Fruit fly (Drosophila melanogaster) whole organism, prepupa: ENCODE measurements around the gene CG14074.

Experiments used
- Blimp-1 ChIP-seq: fragments of 200-800 bp; sonication (Bioruptor generic); optimal IDR thresholded peaks from 3 replicates; lab custom pipeline; 2017; ENCODE audit warnings: missing biosample characterization, missing genetic modification characterization, mild to moderate bottlenecking, moderate library complexity, missing genetic modification reagents
- CG10669 ChIP-seq: fragments of 200-800 bp; sonication (Bioruptor generic); optimal IDR thresholded peaks from 3 replicates; lab custom pipeline; 2018; ENCODE audit warnings: missing biosample characterization, mild to moderate bottlenecking, missing genetic modification characterization, moderate library complexity
- CG11294 ChIP-seq: fragments of 200-800 bp; sonication (Bioruptor generic); IDR thresholded peaks from 2 replicates; pipeline ENCODE4 v1.3.6; 2022; ENCODE audit warnings: missing biosample characterization, missing genetic modification characterization
- CG11762 ChIP-seq: fragments of 200-800 bp; sonication (Bioruptor generic); optimal IDR thresholded peaks from 3 replicates; lab custom pipeline; 2016; ENCODE audit warnings: missing biosample characterization, missing genetic modification characterization; ENCODE audit not compliant: insufficient read depth
- CG11902 ChIP-seq: fragments of 200-800 bp; sonication (Bioruptor generic); optimal IDR thresholded peaks from 3 replicates; lab custom pipeline; 2016; ENCODE audit warnings: missing biosample characterization, missing genetic modification characterization
- CG15336 ChIP-seq: fragments of 200-800 bp; sonication (Bioruptor generic); IDR thresholded peaks from 2 replicates; pipeline ENCODE4 v1.3.6; 2022; ENCODE audit warnings: missing biosample characterization, missing genetic modification characterization
- CG1621 ChIP-seq: fragments of 200-800 bp; sonication (Bioruptor generic); optimal IDR thresholded peaks from 3 replicates; lab custom pipeline; 2018; ENCODE audit warnings: missing biosample characterization, mild to moderate bottlenecking, missing genetic modification characterization
- CG3032 ChIP-seq: fragments of 200-800 bp; optimal IDR thresholded peaks from 2 replicates; lab custom pipeline; 2019; ENCODE audit warnings: missing biosample characterization, mild to moderate bottlenecking, missing genetic modification characterization, moderate library complexity
- CG31627 ChIP-seq: fragments of 200-800 bp; sonication (Bioruptor generic); optimal IDR thresholded peaks from 3 replicates; lab custom pipeline; 2016; ENCODE audit warnings: missing biosample characterization, missing genetic modification characterization
- CG34406 ChIP-seq: fragments of 200-800 bp; sonication (Bioruptor generic); optimal IDR thresholded peaks from 3 replicates; lab custom pipeline; 2016; ENCODE audit warnings: missing biosample characterization, missing genetic modification characterization
- CG3919 ChIP-seq: fragments of 200-800 bp; sonication (Bioruptor generic); optimal IDR thresholded peaks from 3 replicates; lab custom pipeline; 2016; ENCODE audit warnings: missing biosample characterization, missing genetic modification characterization
- CG4318 ChIP-seq: fragments of 200-800 bp; sonication (Bioruptor generic); optimal IDR thresholded peaks from 3 replicates; lab custom pipeline; 2017; ENCODE audit warnings: missing biosample characterization, mild to moderate bottlenecking, missing genetic modification characterization
- CG6163 ChIP-seq: fragments of 200-800 bp; sonication (Bioruptor generic); IDR thresholded peaks from 3 replicates; pipeline ENCODE4 v1.3.6; 2022; ENCODE audit warnings: missing biosample characterization, missing genetic modification characterization
- CG6276 ChIP-seq: fragments of 200-800 bp; sonication (Bioruptor generic); optimal IDR thresholded peaks from 2 replicates; lab custom pipeline; 2017; ENCODE audit warnings: missing biosample characterization, mild to moderate bottlenecking, missing genetic modification characterization
- CG6792 ChIP-seq: fragments of 200-800 bp; sonication (Bioruptor generic); optimal IDR thresholded peaks from 3 replicates; lab custom pipeline; 2016; ENCODE audit warnings: missing biosample characterization, missing genetic modification characterization
- CG6808 ChIP-seq: fragments of 200-800 bp; sonication (Bioruptor generic); optimal IDR thresholded peaks from 3 replicates; lab custom pipeline; 2017; ENCODE audit warnings: missing biosample characterization, missing genetic modification characterization, mild to moderate bottlenecking, moderate library complexity, missing genetic modification reagents
- CG6854 ChIP-seq: fragments of 200-800 bp; sonication (Bioruptor generic); optimal IDR thresholded peaks from 2 replicates; lab custom pipeline; 2017; ENCODE audit warnings: missing biosample characterization, mild to moderate bottlenecking, missing genetic modification characterization
- CG7368 ChIP-seq: fragments of 200-800 bp; sonication (Bioruptor generic); optimal IDR thresholded peaks from 3 replicates; lab custom pipeline; 2016; ENCODE audit warnings: missing biosample characterization, missing genetic modification characterization
- Eip75B ChIP-seq: fragments of 200-800 bp; sonication (Bioruptor generic); optimal IDR thresholded peaks from 3 replicates; lab custom pipeline; 2016; ENCODE audit warnings: missing biosample characterization, missing genetic modification characterization
- Eip78C ChIP-seq: fragments of 200-800 bp; sonication (Bioruptor generic); peaks from one replicate; lab custom pipeline; 2016; ENCODE audit warnings: missing biosample characterization, missing genetic modification characterization
- Eip93F ChIP-seq: fragments of 200-800 bp; sonication (Bioruptor generic); optimal IDR thresholded peaks from 2 replicates; lab custom pipeline; 2016; ENCODE audit warnings: missing biosample characterization, mild to moderate bottlenecking, missing genetic modification characterization
- Ets21C ChIP-seq: fragments of 200-800 bp; sonication (Bioruptor generic); optimal IDR thresholded peaks from 3 replicates; lab custom pipeline; 2016; ENCODE audit warnings: missing biosample characterization, missing genetic modification characterization
- Ets96B ChIP-seq: fragments of 200-800 bp; optimal IDR thresholded peaks from 2 replicates; lab custom pipeline; 2019; ENCODE audit warnings: missing biosample characterization, mild to moderate bottlenecking, missing genetic modification characterization, moderate library complexity
- Gug ChIP-seq: fragments of 200-800 bp; sonication (Bioruptor generic); IDR thresholded peaks from 2 replicates; pipeline ENCODE4 v1.3.6; 2022; ENCODE audit warnings: missing biosample characterization, missing genetic modification characterization
- Hr38 ChIP-seq: sonication (Bioruptor generic); optimal IDR thresholded peaks from 2 replicates; lab custom pipeline; 2016; ENCODE audit warnings: missing biosample characterization, missing genetic modification characterization
- Hr39 ChIP-seq: fragments of 200-800 bp; sonication (Bioruptor generic); optimal IDR thresholded peaks from 2 replicates; lab custom pipeline; 2016; ENCODE audit warnings: missing biosample characterization, missing genetic modification characterization
- Lpt ChIP-seq: fragments of 200-800 bp; sonication (Bioruptor generic); optimal IDR thresholded peaks from 3 replicates; lab custom pipeline; 2016; ENCODE audit warnings: missing biosample characterization, missing genetic modification characterization
- Met ChIP-seq: fragments of 200-800 bp; sonication (Bioruptor generic); optimal IDR thresholded peaks from 3 replicates; lab custom pipeline; 2016; ENCODE audit warnings: missing biosample characterization, missing genetic modification characterization
- OdsH ChIP-seq: fragments of 200-800 bp; sonication (Bioruptor generic); optimal IDR thresholded peaks from 3 replicates; lab custom pipeline; 2016; ENCODE audit warnings: missing biosample characterization, missing genetic modification characterization
- Smox ChIP-seq: fragments of 200-800 bp; sonication (Bioruptor generic); optimal IDR thresholded peaks from 3 replicates; lab custom pipeline; 2016; ENCODE audit warnings: missing biosample characterization, missing genetic modification characterization
- Sox102F ChIP-seq: fragments of 200-800 bp; sonication (Bioruptor generic); optimal IDR thresholded peaks from 2 replicates; lab custom pipeline; 2016; ENCODE audit warnings: missing biosample characterization, mild to moderate bottlenecking, missing genetic modification characterization
- Sox14 ChIP-seq: fragments of 200-800 bp; sonication (Bioruptor generic); optimal IDR thresholded peaks from 3 replicates; lab custom pipeline; 2016; ENCODE audit warnings: missing biosample characterization, missing genetic modification characterization
- Sox15 ChIP-seq: fragments of 200-800 bp; sonication (Bioruptor generic); optimal IDR thresholded peaks from 3 replicates; lab custom pipeline; 2016; ENCODE audit warnings: missing biosample characterization, missing genetic modification characterization
- achi ChIP-seq: fragments of 200-800 bp; sonication (Bioruptor generic); optimal IDR thresholded peaks from 3 replicates; lab custom pipeline; 2016; ENCODE audit warnings: missing biosample characterization, missing genetic modification characterization
- acj6 ChIP-seq: fragments of 200-800 bp; sonication (Bioruptor generic); optimal IDR thresholded peaks from 3 replicates; lab custom pipeline; 2016; ENCODE audit warnings: missing biosample characterization, missing genetic modification characterization
- cyc ChIP-seq: fragments of 200-800 bp; sonication (Bioruptor generic); optimal IDR thresholded peaks from 3 replicates; lab custom pipeline; 2016; ENCODE audit warnings: missing biosample characterization, missing genetic modification characterization
- dac ChIP-seq: fragments of 200-800 bp; sonication (Bioruptor generic); optimal IDR thresholded peaks from 2 replicates; lab custom pipeline; 2017; ENCODE audit warnings: missing biosample characterization, mild to moderate bottlenecking, missing genetic modification characterization
- eg ChIP-seq: fragments of 200-800 bp; sonication (Bioruptor generic); IDR thresholded peaks from 3 replicates; pipeline ENCODE4 v1.3.6; 2022; ENCODE audit warnings: missing biosample characterization, missing genetic modification characterization
- fd59A ChIP-seq: fragments of 200-800 bp; sonication (Bioruptor generic); optimal IDR thresholded peaks from 2 replicates; lab custom pipeline; 2017; ENCODE audit warnings: missing biosample characterization, mild to moderate bottlenecking, missing genetic modification characterization, missing genetic modification reagents
- fd85E ChIP-seq: fragments of 200-800 bp; sonication (Bioruptor generic); optimal IDR thresholded peaks from 3 replicates; lab custom pipeline; 2016; ENCODE audit warnings: missing biosample characterization, missing genetic modification characterization
- fkh ChIP-seq: fragments of 200-800 bp; sonication (Bioruptor generic); optimal IDR thresholded peaks from 3 replicates; lab custom pipeline; 2017; ENCODE audit warnings: missing biosample characterization, mild to moderate bottlenecking, missing genetic modification characterization, moderate library complexity
- lz ChIP-seq: fragments of 200-800 bp; sonication (Bioruptor generic); optimal IDR thresholded peaks from 3 replicates; lab custom pipeline; 2016; ENCODE audit warnings: missing biosample characterization, missing genetic modification characterization
- net ChIP-seq: fragments of 200-800 bp; sonication (Bioruptor generic); optimal IDR thresholded peaks from 3 replicates; lab custom pipeline; 2016; ENCODE audit warnings: missing biosample characterization, missing genetic modification characterization
- pdm3 ChIP-seq: fragments of 200-800 bp; sonication (Bioruptor generic); optimal IDR thresholded peaks from 3 replicates; lab custom pipeline; 2016; ENCODE audit warnings: missing biosample characterization, missing genetic modification characterization
- salr ChIP-seq, 2 experiments: fragments of 200-800 bp; sonication (Bioruptor generic); optimal IDR thresholded peaks; 3 replicates each; lab custom pipeline; 2016 to 2018; ENCODE audit warnings: missing biosample characterization in 2 of 2, missing genetic modification characterization in 2 of 2, mild to moderate bottlenecking in 1 of 2
- spab ChIP-seq: fragments of 200-800 bp; sonication (Bioruptor generic); optimal IDR thresholded peaks from 2 replicates; lab custom pipeline; 2017; ENCODE audit warnings: missing biosample characterization, mild to moderate bottlenecking, missing genetic modification characterization, missing genetic modification reagents
- ss ChIP-seq, 2 experiments: fragments of 200-800 bp; sonication (Bioruptor generic); optimal IDR thresholded peaks; 2 replicates in 1 of 2; 3 replicates in 1 of 2; lab custom pipeline; 2017 to 2018; ENCODE audit warnings: mild to moderate bottlenecking in 2 of 2, missing biosample characterization in 2 of 2, missing genetic modification characterization in 2 of 2, moderate library complexity in 1 of 2
- svp ChIP-seq: fragments of 200-800 bp; sonication (Bioruptor generic); peaks from one replicate; lab custom pipeline; 2016; ENCODE audit warnings: missing biosample characterization, missing genetic modification characterization
- topi ChIP-seq: fragments of 200-800 bp; sonication (Bioruptor generic); optimal IDR thresholded peaks from 3 replicates; lab custom pipeline; 2016; ENCODE audit warnings: missing biosample characterization, missing genetic modification characterization
- vri ChIP-seq: fragments of 200-800 bp; sonication (Bioruptor generic); optimal IDR thresholded peaks from 3 replicates; lab custom pipeline; 2016; ENCODE audit warnings: missing biosample characterization, mild to moderate bottlenecking, missing genetic modification characterization

Gene CG14074

DNA sequence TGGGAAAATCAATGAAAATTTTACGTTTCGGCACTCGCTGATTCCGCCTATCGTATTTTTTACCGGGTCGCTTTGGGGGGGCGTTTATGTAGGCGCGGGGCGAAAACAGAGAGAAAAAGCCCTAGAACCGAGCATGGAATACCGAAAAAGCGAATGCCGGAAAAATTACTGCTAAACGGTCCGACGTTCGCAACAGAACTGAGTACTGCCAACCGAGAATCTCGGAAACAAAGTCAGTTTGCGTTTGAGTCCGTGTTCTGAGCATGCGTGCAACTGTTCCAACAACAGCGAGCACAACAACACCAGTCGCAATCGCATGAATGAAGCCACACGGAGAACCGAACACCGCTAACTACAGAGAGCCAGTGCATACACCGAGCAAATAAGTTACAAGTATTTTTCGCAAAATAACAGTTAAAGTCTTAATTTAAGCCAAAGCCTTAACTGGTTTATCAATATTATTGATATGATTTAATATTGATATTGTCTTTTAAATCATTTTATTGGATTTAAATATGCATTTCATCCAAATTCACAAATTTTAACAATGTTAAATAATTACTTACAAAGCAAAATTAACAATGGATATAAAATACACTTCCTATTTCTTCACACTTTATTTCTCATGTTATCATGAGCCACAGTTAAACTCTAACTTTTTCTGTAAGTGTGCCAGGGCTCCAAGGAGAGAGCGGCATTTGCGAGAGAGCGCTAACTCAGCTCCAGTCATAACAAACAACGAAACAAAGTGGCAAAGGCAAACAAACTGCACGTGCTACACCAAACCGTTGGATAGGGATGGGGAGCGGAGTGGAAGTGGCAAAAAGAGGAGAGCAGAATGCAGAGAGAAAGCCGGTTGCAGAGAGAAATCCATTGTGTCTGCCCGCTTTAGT, 24.5 kb downstream of the CG14074 start, which contains the start of gene CG3961:
CG3961 (minus strand) TSS at position 201 of the 893 bp plus-strand sequence.
- TF ChIP-seq CG34406 (GFP tag; lab: Kevin White, UChicago) (peak; percentile 99), achi (peak; percentile 98), CG6854 (GFP tag; lab: Kevin White, UChicago) (peak; percentile 94), Sox102F (GFP tag; lab: Kevin White, UChicago) (peak; percentile 97), acj6 (GFP tag; lab: Kevin White, UChicago) (peak; percentile 99), CG6163 (peak; percentile 89), Smox (GFP tag; lab: Kevin White, UChicago) (peak; percentile 98), net (peak; percentile 99), Ets96B (peak; percentile 99), Lpt (GFP tag; lab: Kevin White, UChicago) (peak; percentile 98), Eip78C (GFP tag; lab: Kevin White, UChicago) (peak; percentile 100), OdsH (GFP tag; lab: Kevin White, UChicago) (peak; percentile 99), CG6808 (peak; percentile 99), Gug (GFP tag; lab: Robert Waterston, UW) (peak; percentile 94), CG11762 (GFP tag; lab: Kevin White, UChicago) (peak; percentile 98), CG15336 (GFP tag; lab: Robert Waterston, UW) (peak; percentile 98), CG11902 (GFP tag; lab: Kevin White, UChicago) (peak; percentile 93), svp (GFP tag; lab: Kevin White, UChicago) (peak; percentile 98), CG4318 (GFP tag; lab: Kevin White, UChicago) (peak; percentile 98), Hr38 (GFP tag; lab: Kevin White, UChicago) (no peak), topi (GFP tag; lab: Kevin White, UChicago) (peak; percentile 98), CG6792 (GFP tag; lab: Kevin White, UChicago) (peak; percentile 99), Met (GFP tag; lab: Kevin White, UChicago) (peak; percentile 98), CG3919 (GFP tag; lab: Kevin White, UChicago) (peak; percentile 99), Ets21C (peak; percentile 91), CG7368 (GFP tag; lab: Kevin White, UChicago) (peak; percentile 97), fkh (GFP tag; lab: Kevin White, UChicago) (peak; percentile 85), fd59A (GFP tag; lab: Kevin White, UChicago) (peak; percentile 99), vri (GFP tag; lab: Kevin White, UChicago) (peak; percentile 89), Sox15 (peak; percentile 98), CG10669 (GFP tag; lab: Kevin White, UChicago) (peak; percentile 98), Eip75B (GFP tag; lab: Kevin White, UChicago) (peak; percentile 98), lz (peak; percentile 98), cyc (GFP tag; lab: Kevin White, UChicago) (peak; percentile 96), CG1621 (tag; lab: Kevin White, UChicago) (peak; percentile 94), CG31627 (GFP tag; lab: Kevin White, UChicago) (peak; percentile 96), salr (GFP tag; optimal IDR thresholded peaks at IDR 0.05; lab: Kevin White, UChicago) (peak; percentile 85 to 100), Sox14 (GFP tag; lab: Kevin White, UChicago) (peak; percentile 97), pdm3 (GFP tag; lab: Kevin White, UChicago) (peak; percentile 98), dac (GFP tag; lab: Kevin White, UChicago) (peak; percentile 94), CG6276 (GFP tag; lab: Kevin White, UChicago) (peak; percentile 98), CG3032 (tag; lab: Kevin White, UChicago) (peak; percentile 99), spab (peak; percentile 99), Blimp-1 (GFP tag; lab: Kevin White, UChicago) (peak; percentile 96), ss (GFP tag; optimal IDR thresholded peaks at IDR 0.05; lab: Kevin White, UChicago) (peak; percentile 99), eg (GFP tag; lab: Robert Waterston, UW) (peak; percentile 89), Eip93F (GFP tag; lab: Kevin White, UChicago) (peak; percentile 89), CG11294 (GFP tag; lab: Robert Waterston, UW) (peak; percentile 92; the same call in 1 of the 2 replicates), Hr39 (peak; percentile 94), fd85E (GFP tag; lab: Kevin White, UChicago) (peak; percentile 91)
